Fruit fly (Drosophila melanogaster) whole organism, embryonic: ENCODE measurements around the gene Cpr62Bc.

Experiments
- BEAF-32 ChIP-seq: fragments of 200-800 bp; sonication (Bioruptor generic); optimal IDR thresholded peaks from 3 replicates; lab custom pipeline; 2017; ENCODE audit warnings: missing biosample characterization, missing genetic modification characterization, mild to moderate bottlenecking, moderate library complexity, missing genetic modification reagents
- Blimp-1 ChIP-seq: fragments of 200-800 bp; sonication (Bioruptor generic); optimal IDR thresholded peaks from 3 replicates; lab custom pipeline; 2018; ENCODE audit warnings: missing biosample characterization, missing genetic modification characterization, mild to moderate bottlenecking, moderate library complexity, missing genetic modification reagents
- CG10366 ChIP-seq: fragments of 200-800 bp; sonication (Bioruptor generic); IDR thresholded peaks from 2 replicates; pipeline ENCODE4 v1.3.6; 2022; ENCODE audit warnings: missing biosample characterization, missing genetic modification characterization
- CG10431 ChIP-seq: fragments of 200-800 bp; sonication (Bioruptor generic); optimal IDR thresholded peaks from 3 replicates; lab custom pipeline; 2018; ENCODE audit warnings: missing biosample characterization, mild to moderate bottlenecking, missing genetic modification characterization
- CG10543 ChIP-seq: fragments of 200-800 bp; sonication (Bioruptor generic); optimal IDR thresholded peaks from 3 replicates; lab custom pipeline; 2017; ENCODE audit warnings: missing biosample characterization, mild to moderate bottlenecking, missing genetic modification characterization, moderate library complexity
- CG12769 ChIP-seq: fragments of 200-800 bp; sonication (Bioruptor generic); optimal IDR thresholded peaks from 2 replicates; lab custom pipeline; 2019; ENCODE audit warnings: missing biosample characterization, mild to moderate bottlenecking, missing genetic modification characterization, moderate library complexity
- CG1529 ChIP-seq: fragments of 200-800 bp; sonication (Bioruptor generic); optimal IDR thresholded peaks from 3 replicates; lab custom pipeline; 2018; ENCODE audit warnings: missing biosample characterization, missing genetic modification characterization
- CG15479 ChIP-seq: fragments of 200-800 bp; sonication (Bioruptor generic); optimal IDR thresholded peaks from 3 replicates; lab custom pipeline; 2019; ENCODE audit warnings: missing biosample characterization, mild to moderate bottlenecking, missing genetic modification characterization, moderate library complexity
- CG17612 ChIP-seq: fragments of 200-800 bp; sonication (Bioruptor generic); IDR thresholded peaks from 2 replicates; pipeline ENCODE4 v1.3.6; 2022; ENCODE audit warnings: missing biosample characterization, missing genetic modification characterization
- CG18262 ChIP-seq: fragments of 200-800 bp; optimal IDR thresholded peaks from 3 replicates; lab custom pipeline; 2019; ENCODE audit warnings: missing biosample characterization, mild to moderate bottlenecking, missing genetic modification characterization, moderate library complexity
- CG18599 ChIP-seq: fragments of 200-800 bp; sonication (Bioruptor generic); optimal IDR thresholded peaks from 3 replicates; lab custom pipeline; 2017; ENCODE audit warnings: missing biosample characterization, missing genetic modification characterization, mild to moderate bottlenecking, moderate library complexity, missing genetic modification reagents
- CG2120 ChIP-seq: fragments of 200-800 bp; sonication (Bioruptor generic); optimal IDR thresholded peaks from 3 replicates; lab custom pipeline; 2016; ENCODE audit warnings: missing biosample characterization, missing genetic modification characterization
- CG34224 ChIP-seq: fragments of 200-800 bp; sonication (Bioruptor generic); IDR thresholded peaks from 3 replicates; pipeline ENCODE4 v1.3.6; 2022; ENCODE audit warnings: missing biosample characterization, missing genetic modification characterization; ENCODE audit not compliant: partially characterized antibody
- CG6254 ChIP-seq: fragments of 200-800 bp; sonication (Bioruptor generic); optimal IDR thresholded peaks from 3 replicates; lab custom pipeline; 2017; ENCODE audit warnings: mild to moderate bottlenecking, missing biosample characterization, missing genetic modification reagents, missing genetic modification characterization
- CG7987 ChIP-seq: fragments of 200-800 bp; sonication (Bioruptor generic); optimal IDR thresholded peaks from 2 replicates; lab custom pipeline; 2018; ENCODE audit warnings: missing biosample characterization, mild to moderate bottlenecking, missing genetic modification characterization, moderate library complexity
- CG8359 ChIP-seq: fragments of 200-800 bp; sonication (Bioruptor generic); optimal IDR thresholded peaks from 2 replicates; lab custom pipeline; 2017; ENCODE audit warnings: missing biosample characterization, mild to moderate bottlenecking, missing genetic modification characterization, borderline replicate concordance
- CG8924 ChIP-seq: fragments of 200-800 bp; optimal IDR thresholded peaks from 3 replicates; lab custom pipeline; 2019; ENCODE audit warnings: missing biosample characterization, mild to moderate bottlenecking, missing genetic modification characterization, moderate library complexity
- CTCF ChIP-seq: fragments of 200-800 bp; sonication (Bioruptor generic); optimal IDR thresholded peaks from 2 replicates; lab custom pipeline; 2017; ENCODE audit warnings: missing biosample characterization, mild to moderate bottlenecking, missing genetic modification characterization, moderate library complexity
- CkIIα-i1 ChIP-seq: fragments of 200-800 bp; sonication (Bioruptor generic); IDR thresholded peaks from 2 replicates; pipeline ENCODE4 v1.3.6; 2022; ENCODE audit warnings: missing biosample characterization, missing genetic modification characterization
- Deaf1 ChIP-seq: fragments of 200-800 bp; optimal IDR thresholded peaks from 3 replicates; lab custom pipeline; 2019; ENCODE audit warnings: missing biosample characterization, mild to moderate bottlenecking, missing genetic modification characterization, moderate library complexity
- Dll ChIP-seq: fragments of 200-800 bp; sonication (Bioruptor generic); IDR thresholded peaks from 4 replicates; pipeline ENCODE4 v1.3.6; 2022; ENCODE audit warnings: missing biosample characterization, missing genetic modification characterization; ENCODE audit not compliant: partially characterized antibody
- Dp ChIP-seq: fragments of 200-800 bp; sonication (Bioruptor generic); optimal IDR thresholded peaks from 2 replicates; lab custom pipeline; 2018; ENCODE audit warnings: missing biosample characterization, mild to moderate bottlenecking, missing genetic modification characterization, moderate library complexity
- Elba2 ChIP-seq: fragments of 200-800 bp; sonication (Bioruptor generic); optimal IDR thresholded peaks from 3 replicates; lab custom pipeline; 2016; ENCODE audit warnings: missing biosample characterization, missing genetic modification characterization
- Fer2 ChIP-seq: fragments of 200-800 bp; sonication (Bioruptor generic); optimal IDR thresholded peaks from 2 replicates; lab custom pipeline; 2018; ENCODE audit warnings: missing biosample characterization, mild to moderate bottlenecking, missing genetic modification characterization, moderate library complexity
- Lhr ChIP-seq: fragments of 200-800 bp; sonication (Bioruptor generic); optimal IDR thresholded peaks from 3 replicates; lab custom pipeline; 2017; ENCODE audit warnings: mild to moderate bottlenecking, missing biosample characterization, missing genetic modification reagents, missing genetic modification characterization
- MBD-R2 ChIP-seq: fragments of 200-800 bp; sonication (Bioruptor generic); IDR thresholded peaks from 2 replicates; pipeline ENCODE4 v1.3.6; 2022; ENCODE audit warnings: missing biosample characterization, missing genetic modification characterization
- MESR4 ChIP-seq: fragments of 200-800 bp; sonication (Bioruptor generic); optimal IDR thresholded peaks from 2 replicates; lab custom pipeline; 2018; ENCODE audit warnings: missing biosample characterization, mild to moderate bottlenecking, missing genetic modification characterization, moderate library complexity
- Max ChIP-seq: fragments of 200-800 bp; sonication (Bioruptor generic); optimal IDR thresholded peaks from 2 replicates; lab custom pipeline; 2016; ENCODE audit warnings: missing biosample characterization, mild to moderate bottlenecking, missing genetic modification characterization
- NC2β ChIP-seq: fragments of 200-800 bp; sonication (Bioruptor generic); optimal IDR thresholded peaks from 2 replicates; lab custom pipeline; 2016; ENCODE audit warnings: missing biosample characterization, missing genetic modification characterization
- NK7.1 ChIP-seq: fragments of 200-800 bp; sonication (Bioruptor generic); optimal IDR thresholded peaks from 3 replicates; lab custom pipeline; 2016; ENCODE audit warnings: missing biosample characterization, missing genetic modification characterization
- Oli ChIP-seq: fragments of 200-800 bp; sonication (Bioruptor generic); optimal IDR thresholded peaks from 2 replicates; lab custom pipeline; 2018; ENCODE audit warnings: missing biosample characterization, mild to moderate bottlenecking, missing genetic modification characterization, moderate library complexity
- PHDP ChIP-seq: fragments of 200-800 bp; sonication (Bioruptor generic); optimal IDR thresholded peaks from 3 replicates; lab custom pipeline; 2018; ENCODE audit warnings: missing biosample characterization, mild to moderate bottlenecking, missing genetic modification characterization, moderate library complexity
- Six4 ChIP-seq: fragments of 200-800 bp; sonication (Bioruptor generic); optimal IDR thresholded peaks from 2 replicates; lab custom pipeline; 2016; ENCODE audit warnings: missing biosample characterization, missing genetic modification characterization
- Xbp1 ChIP-seq: fragments of 200-800 bp; sonication (Bioruptor generic); optimal IDR thresholded peaks from 3 replicates; lab custom pipeline; 2016; ENCODE audit warnings: missing biosample characterization, mild to moderate bottlenecking, missing genetic modification characterization
- bowl ChIP-seq: fragments of 200-800 bp; sonication (Bioruptor generic); IDR thresholded peaks from 2 replicates; pipeline ENCODE4 v1.3.6; 2022; ENCODE audit warnings: missing biosample characterization, missing genetic modification characterization
- cad ChIP-seq: fragments of >200 bp; optimal IDR thresholded peaks from 2 replicates; lab custom pipeline; 2017; ENCODE audit warnings: missing biosample characterization, missing genetic modification characterization
- cato ChIP-seq: fragments of 200-800 bp; sonication (Bioruptor generic); optimal IDR thresholded peaks from 2 replicates; lab custom pipeline; 2016; ENCODE audit warnings: missing biosample characterization, missing genetic modification characterization, borderline replicate concordance
- cwo ChIP-seq: fragments of 200-800 bp; sonication (Bioruptor generic); optimal IDR thresholded peaks from 3 replicates; lab custom pipeline; 2017; ENCODE audit warnings: missing biosample characterization, missing genetic modification characterization, mild to moderate bottlenecking, moderate library complexity, missing genetic modification reagents
- gce ChIP-seq: fragments of 200-800 bp; sonication (Bioruptor generic); IDR thresholded peaks from 3 replicates; pipeline ENCODE4 v1.3.6; 2022; ENCODE audit warnings: missing biosample characterization, missing genetic modification characterization
- ham ChIP-seq: fragments of 200-800 bp; sonication (Bioruptor generic); IDR thresholded peaks from 2 replicates; pipeline ENCODE4 v1.3.6; 2022; ENCODE audit warnings: missing biosample characterization, missing genetic modification characterization
- mam ChIP-seq: fragments of 200-800 bp; sonication (Bioruptor generic); optimal IDR thresholded peaks from 3 replicates; lab custom pipeline; 2016; ENCODE audit warnings: missing biosample characterization, missing genetic modification characterization
- nmo ChIP-seq: fragments of 200-800 bp; sonication (Bioruptor generic); optimal IDR thresholded peaks from 2 replicates; lab custom pipeline; 2018; ENCODE audit warnings: missing biosample characterization, mild to moderate bottlenecking, missing genetic modification characterization, moderate library complexity
- nom ChIP-seq: fragments of 200-800 bp; sonication (Bioruptor generic); optimal IDR thresholded peaks from 2 replicates; lab custom pipeline; 2017; ENCODE audit warnings: missing biosample characterization, missing genetic modification characterization, mild to moderate bottlenecking, moderate library complexity, missing genetic modification reagents
- pita ChIP-seq: fragments of 200-800 bp; sonication (Bioruptor generic); optimal IDR thresholded peaks from 2 replicates; lab custom pipeline; 2017; ENCODE audit warnings: missing biosample characterization, mild to moderate bottlenecking, missing genetic modification characterization
- so ChIP-seq: fragments of 200-800 bp; sonication (Bioruptor generic); IDR thresholded peaks from 3 replicates; pipeline ENCODE4 v1.3.6; 2022; ENCODE audit warnings: missing biosample characterization, missing genetic modification characterization
- tap ChIP-seq: fragments of 200-800 bp; optimal IDR thresholded peaks from 3 replicates; lab custom pipeline; 2019; ENCODE audit warnings: missing biosample characterization, mild to moderate bottlenecking, missing genetic modification characterization, moderate library complexity
- tna ChIP-seq: fragments of 200-800 bp; sonication (Bioruptor generic); IDR thresholded peaks from 2 replicates; pipeline ENCODE4 v1.3.6; 2022; ENCODE audit warnings: missing biosample characterization, missing genetic modification characterization; ENCODE audit not compliant: partially characterized antibody
- wor ChIP-seq: fragments of 200-800 bp; sonication (Bioruptor generic); IDR thresholded peaks from 2 replicates; pipeline ENCODE4 v1.3.6; 2022; ENCODE audit warnings: missing biosample characterization, missing genetic modification characterization

The Cpr62Bc gene

DNA sequence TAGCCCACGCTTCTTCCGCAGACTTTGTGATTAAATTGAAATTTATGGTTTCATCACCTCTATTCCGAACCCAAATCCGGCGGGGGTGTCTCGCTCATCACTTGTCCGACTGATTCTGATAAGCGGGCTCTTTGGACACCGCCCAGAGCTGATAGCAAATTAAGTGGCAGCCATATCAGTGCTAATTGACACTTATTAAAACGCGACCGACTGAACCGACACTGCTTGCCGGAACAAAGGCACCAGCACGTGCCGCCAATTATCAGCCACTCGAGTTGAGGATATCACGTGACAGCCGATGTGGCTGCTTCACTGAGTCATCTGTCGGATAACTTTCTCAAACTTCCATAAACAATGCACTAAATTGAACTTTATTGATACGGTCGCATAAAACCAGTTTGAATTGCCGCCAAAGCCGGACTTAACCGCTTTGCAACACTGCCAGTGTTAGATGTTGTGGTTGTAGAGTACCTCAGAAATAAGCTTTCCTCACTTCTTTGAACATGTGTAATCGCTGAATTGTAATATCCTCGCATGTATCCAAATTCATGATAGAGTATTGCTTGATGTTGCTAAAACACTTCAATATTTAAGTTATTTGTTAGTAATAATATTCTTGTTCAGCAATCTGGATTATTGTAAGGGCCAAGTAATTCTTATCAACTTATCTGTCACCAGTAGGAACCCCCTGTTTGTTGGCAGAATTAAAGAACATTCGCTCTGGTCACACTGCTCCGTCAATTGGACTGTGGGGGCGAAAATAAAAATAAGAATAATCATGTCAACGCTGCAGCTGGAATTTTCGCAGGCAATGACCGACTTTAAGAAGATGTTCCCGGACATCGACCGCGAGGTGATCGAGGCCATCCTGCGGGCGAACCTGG is 14.8 kb upstream of the Cpr62Bc start, which contains the start of gene CG12024 (continued):
- TF ChIP-seq so (GFP tag; lab: Robert Waterston, UW) (0 out of 3 replicates have a peak, but pooled peaks have one; percentile 21), Deaf1 (tag; lab: Kevin White, UChicago) (peak; percentile 10), CG2120 (peak; percentile 92), nmo (GFP tag; lab: Kevin White, UChicago) (peak; percentile 88), PHDP (peak; percentile 73), Elba2 (GFP tag; lab: Kevin White, UChicago) (peak; percentile 95), CG10543 (GFP tag; lab: Kevin White, UChicago) (peak; percentile 84), Dp (peak; percentile 91), CG6254 (peak; percentile 97), CG8359 (GFP tag; lab: Kevin White, UChicago) (no peak), NK7.1 (no peak), ham (GFP tag; lab: Robert Waterston, UW) (no peak), BEAF-32 (GFP tag; lab: Kevin White, UChicago) (peak; percentile 62), CG10431 (no peak), CG18262 (tag; lab: Kevin White, UChicago) (peak; percentile 63), tna (GFP tag; lab: Robert Waterston, UW) (peak; percentile 23; the same call in 1 of the 2 replicates), NC2β (GFP tag; lab: Kevin White, UChicago) (peak; percentile 80), Fer2 (tag; lab: Kevin White, UChicago) (peak; percentile 61), cwo (GFP tag; lab: Kevin White, UChicago) (peak; percentile 96), bowl (GFP tag; lab: Robert Waterston, UW) (no peak), CG15479 (no peak), Xbp1 (GFP tag; lab: Kevin White, UChicago) (peak; percentile 82), CG10366 (GFP tag; lab: Robert Waterston, UW) (peak; percentile 67), CTCF (peak; percentile 33), gce (no peak), CG1529 (no peak), Oli (tag; lab: Kevin White, UChicago) (peak; percentile 68), CG7987 (GFP tag; lab: Kevin White, UChicago) (no peak), MBD-R2 (GFP tag; lab: Robert Waterston, UW) (peak; percentile 70), MESR4 (peak; percentile 91), CG18599 (GFP tag; lab: Kevin White, UChicago) (peak; percentile 65), Max (GFP tag; lab: Kevin White, UChicago) (peak; percentile 76), Lhr (GFP tag; lab: Kevin White, UChicago) (peak; percentile 80), nom (GFP tag; lab: Kevin White, UChicago) (no peak), cad (GFP tag; lab: Kevin White, UChicago) (no peak), CkIIα-i1 (GFP tag; lab: Robert Waterston, UW) (no peak), Six4 (GFP tag; lab: Kevin White, UChicago) (peak; percentile 31), Dll (GFP tag; lab: Robert Waterston, UW) (no peak), Blimp-1 (peak; percentile 54), tap (tag; lab: Kevin White, UChicago) (peak; percentile 40), pita (no peak), CG12769 (tag; lab: Kevin White, UChicago) (peak; percentile 87), cato (GFP tag; lab: Kevin White, UChicago) (peak; percentile 54), CG8924 (tag; lab: Kevin White, UChicago) (peak; percentile 72), CG34224 (no peak), CG17612 (peak; percentile 27; the same call in 1 of the 2 replicates), wor (no peak), mam (GFP tag; lab: Kevin White, UChicago) (peak; percentile 86)
